Fruit fly (Drosophila melanogaster): ENCODE data around the gene CG9578.

Gene CG9578

DNA sequence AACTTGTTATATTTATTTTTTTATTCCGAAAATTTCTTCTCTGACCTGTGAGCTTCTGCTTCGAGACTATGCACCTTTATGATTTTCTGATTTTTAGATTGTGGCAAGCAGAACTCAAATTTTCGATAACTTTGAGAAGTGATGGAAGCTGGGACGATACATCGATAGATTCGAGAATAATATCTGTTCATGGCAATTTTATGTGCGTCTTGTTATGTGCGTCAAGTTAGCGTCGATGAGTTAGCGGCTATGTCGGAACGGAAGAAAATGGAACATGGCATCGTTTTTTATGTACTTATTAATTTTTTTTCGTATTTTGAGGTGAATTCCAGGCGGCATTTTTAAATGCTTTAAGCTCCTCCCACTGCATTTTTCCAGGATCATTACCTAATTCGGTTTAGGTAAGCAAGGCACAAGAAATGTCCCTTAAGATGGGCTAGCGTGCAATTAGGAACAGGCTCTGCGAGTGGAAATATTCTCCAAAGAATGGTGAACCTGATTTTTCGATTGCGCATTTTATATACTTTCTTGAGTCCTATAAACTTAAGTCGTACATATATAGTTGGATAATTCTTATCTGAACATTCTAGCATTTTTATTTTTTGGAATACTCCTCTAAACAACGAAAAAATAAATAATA, 4.1 kb upstream of the CG9578 start, which contains the start of gene Phf7 (continued):
- TF ChIP-seq CG1529 (GFP tag; optimal IDR thresholded peaks at IDR 0.05) (no peak), ci (GFP tag; IDR thresholded peaks at IDR 0.05) (no peak), CG10462 (GFP tag; optimal IDR thresholded peaks at IDR 0.05) (no peak), PHDP (tag; optimal IDR thresholded peaks at IDR 0.05) (no peak), CG33557 (GFP tag; optimal IDR thresholded peaks at IDR 0.05) (no peak), CG1603 (tag; optimal IDR thresholded peaks at IDR 0.05) (peak; percentile 100), nerfin-1 (tag; optimal IDR thresholded peaks at IDR 0.05) (no peak), mld (GFP tag; IDR thresholded peaks at IDR 0.05; ENCODE audit: partially characterized antibody) (peak; percentile 65; the same call in 1 of the 3 replicates), CG9609 (GFP tag; optimal IDR thresholded peaks at IDR 0.05) (no peak), CG7987 (GFP tag; optimal IDR thresholded peaks at IDR 0.05) (no peak), CoRest (tag; optimal IDR thresholded peaks at IDR 0.05) (peak; percentile 23), NK7.1 (GFP tag; optimal IDR thresholded peaks at IDR 0.05) (no peak), CG10274 (GFP tag; optimal IDR thresholded peaks at IDR 0.05) (no peak), btn (GFP tag; optimal IDR thresholded peaks at IDR 0.05) (no peak), CG8944 (GFP tag; optimal IDR thresholded peaks at IDR 0.05) (no peak), sna (GFP tag; IDR thresholded peaks at IDR 0.05; ENCODE audit: partially characterized antibody) (peak; percentile 58), E2f2 (GFP tag; IDR thresholded peaks at IDR 0.05) (peak; percentile 79), dm (GFP tag; optimal IDR thresholded peaks at IDR 0.05) (peak; percentile 20), B-H1 (GFP tag; IDR thresholded peaks at IDR 0.05) (no peak), CG14441 (GFP tag; IDR thresholded peaks at IDR 0.05) (no peak), CG3847 (GFP tag; IDR thresholded peaks at IDR 0.05) (0 out of 2 replicates have a peak, but pooled peaks have one; percentile 12), Hr39 (optimal IDR thresholded peaks at IDR 0.05) (no peak), Adf1 (GFP tag; IDR thresholded peaks at IDR 0.05) (no peak), CG10267 (tag; optimal IDR thresholded peaks at IDR 0.05) (peak; percentile 29), Doc2 (GFP tag; IDR thresholded peaks at IDR 0.05) (no peak), gce (GFP tag; IDR thresholded peaks at IDR 0.05) (no peak), gcm2 (GFP tag; optimal IDR thresholded peaks at IDR 0.05) (no peak), eve (GFP tag; optimal IDR thresholded peaks at IDR 0.05) (no peak), Doc3 (GFP tag; IDR thresholded peaks at IDR 0.05; ENCODE audit: partially characterized antibody) (peak; percentile 56), CG15011 (GFP tag; optimal IDR thresholded peaks at IDR 0.05) (no peak), cwo (GFP tag; optimal IDR thresholded peaks at IDR 0.05) (no peak), Optix (GFP tag; IDR thresholded peaks at IDR 0.05) (no peak), CG12219 (GFP tag; optimal IDR thresholded peaks at IDR 0.05) (no peak), CG8089 (GFP tag; optimal IDR thresholded peaks at IDR 0.05) (no peak), tup (GFP tag; optimal IDR thresholded peaks at IDR 0.05) (no peak), CG14014 (GFP tag; IDR thresholded peaks at IDR 0.05) (no peak), stwl (tag; optimal IDR thresholded peaks at IDR 0.05) (peak; percentile 74), CG16813 (GFP tag; IDR thresholded peaks at IDR 0.05; ENCODE audit: partially characterized antibody) (peak; percentile 83), Nf-YB (GFP tag; optimal IDR thresholded peaks at IDR 0.05) (no peak), CG15514 (GFP tag; optimal IDR thresholded peaks at IDR 0.05) (peak; percentile 66), ems (GFP tag; optimal IDR thresholded peaks at IDR 0.05) (no peak), CG10959 (GFP tag; IDR thresholded peaks at IDR 0.05) (no peak), CG5180 (GFP tag; optimal IDR thresholded peaks at IDR 0.05) (no peak), Ets65A (GFP tag) (peak; percentile 91), CG6813 (GFP tag; optimal IDR thresholded peaks at IDR 0.05) (no peak), ham (GFP tag; IDR thresholded peaks at IDR 0.05) (no peak), CG4854 (GFP tag; optimal IDR thresholded peaks at IDR 0.05) (no peak), sr (GFP tag; IDR thresholded peaks at IDR 0.05) (no peak), ewg (GFP tag; optimal IDR thresholded peaks at IDR 0.05) (no peak)
